Worm (Caenorhabditis elegans) whole organism, early embryonic: Measurements from ENCODE around the gene lact-9.

Experiments
- B0310.2 ChIP-seq: sonication (generic microtip); optimal IDR thresholded peaks from 2 replicates; lab custom pipeline; 2016; ENCODE audit warnings: mild to moderate bottlenecking, missing genetic modification characterization, missing compliant biosample characterization
- F13C5.2 ChIP-seq: sonication (generic microtip); optimal IDR thresholded peaks from 2 replicates; lab custom pipeline; 2017; ENCODE audit warnings: mild to moderate bottlenecking, missing genetic modification characterization, inconsistent platforms, missing compliant biosample characterization
- aly-1 ChIP-seq: sonication (generic microtip); optimal IDR thresholded peaks from 2 replicates; lab custom pipeline; 2016; ENCODE audit warnings: missing genetic modification characterization, missing compliant biosample characterization
- ama-1 ChIP-seq: fragments of 150-350 bp; optimal IDR thresholded peaks from 2 replicates; lab custom pipeline; 2014
- ceh-13 ChIP-seq: fragments of 200-800 bp; sonication (Bioruptor generic); optimal IDR thresholded peaks from 2 replicates; lab custom pipeline; 2018; ENCODE audit warnings: mild to moderate bottlenecking, missing genetic modification characterization, missing compliant biosample characterization
- ceh-36 ChIP-seq: sonication (generic microtip); optimal IDR thresholded peaks from 2 replicates; lab custom pipeline; 2016; ENCODE audit warnings: missing genetic modification characterization, inconsistent platforms, missing compliant biosample characterization
- ets-7 ChIP-seq: sonication (generic microtip); optimal IDR thresholded peaks from 2 replicates; lab custom pipeline; 2016; ENCODE audit warnings: missing genotype, missing genetic modification characterization, missing compliant biosample characterization
- flt-1 ChIP-seq: fragments of 200-800 bp; sonication (Bioruptor generic); IDR thresholded peaks from 2 replicates; pipeline ENCODE4 v1.3.6; 2022; ENCODE audit warnings: missing genetic modification characterization, missing compliant biosample characterization
- hmbx-1 ChIP-seq: sonication (generic microtip); optimal IDR thresholded peaks from 2 replicates; lab custom pipeline; 2016; ENCODE audit warnings: mild to moderate bottlenecking, missing genetic modification characterization, missing compliant biosample characterization
- hmg-4 ChIP-seq: fragments of 200-800 bp; sonication (Bioruptor generic); optimal IDR thresholded peaks from 2 replicates; lab custom pipeline; 2018; ENCODE audit warnings: mild to moderate bottlenecking, missing genetic modification characterization, missing compliant biosample characterization
- hnd-1 ChIP-seq: sonication (generic microtip); optimal IDR thresholded peaks from 2 replicates; lab custom pipeline; 2016; ENCODE audit warnings: missing genetic modification characterization, missing compliant biosample characterization
- pes-1 ChIP-seq: fragments of 200-800 bp; sonication (Bioruptor generic); IDR thresholded peaks from 2 replicates; pipeline ENCODE4 v1.3.6; 2022; ENCODE audit warnings: missing genetic modification reagents, missing genetic modification characterization, missing compliant biosample characterization
- scrt-1 ChIP-seq: fragments of 200-800 bp; sonication (Bioruptor generic); IDR thresholded peaks from 2 replicates; pipeline ENCODE4 v1.3.6; 2022; ENCODE audit warnings: missing genetic modification characterization, missing compliant biosample characterization
- sea-1 ChIP-seq: fragments of 200-800 bp; sonication (Bioruptor generic); conservative IDR thresholded peaks from 2 replicates; pipeline ENCODE4 v1.3.6; 2022; ENCODE audit warnings: missing genetic modification characterization, missing compliant biosample characterization
- tbx-11 ChIP-seq: fragments of 200-800 bp; sonication (Bioruptor generic); IDR thresholded peaks from 2 replicates; pipeline ENCODE4 v1.3.6; 2022; ENCODE audit warnings: missing genetic modification characterization, missing compliant biosample characterization
- tbx-37 ChIP-seq: fragments of 200-800 bp; sonication (Bioruptor generic); conservative IDR thresholded peaks from 2 replicates; pipeline ENCODE4 v1.3.6; 2022; ENCODE audit warnings: missing genetic modification reagents, missing genetic modification characterization, missing compliant biosample characterization
- tra-4 ChIP-seq: sonication (generic microtip); optimal IDR thresholded peaks from 2 replicates; lab custom pipeline; 2017; ENCODE audit warnings: missing genetic modification characterization, missing compliant biosample characterization

lact-9 gene

ce11 chrIV:13795249-13795909 is 9.9 kb upstream of the lact-9 start:
- TF ChIP-seq hmbx-1 (tag; lab: Kevin White, UChicago) = no peak
- no peak for TF ChIP-seq tra-4
- TF ChIP-seq B0310.2 (tag; lab: Kevin White, UChicago) = no peak
- TF ChIP-seq ceh-13 = no peak
- peak; percentile 43 for TF ChIP-seq ama-1
- no peak for TF ChIP-seq hmg-4 (GFP tag; lab: Kevin White, UChicago)

- TF ChIP-seq ceh-36 (tag; lab: Kevin White, UChicago) (no peak), hmg-4 (GFP tag; lab: Kevin White, UChicago) (no peak), F13C5.2 (tag; lab: Kevin White, UChicago) (peak; percentile 84), tbx-11 (GFP tag; lab: Robert Waterston, UW) (0 out of 2 replicates have a peak, but pooled peaks have one; percentile 40), hmbx-1 (tag; lab: Kevin White, UChicago) (no peak), flt-1 (GFP tag; lab: Robert Waterston, UW) (0 out of 2 replicates have a peak, but pooled peaks have one; percentile 22), B0310.2 (tag; lab: Kevin White, UChicago) (no peak), tra-4 (no peak), sea-1 (GFP tag; lab: Robert Waterston, UW) (no peak), hnd-1 (no peak), pes-1 (GFP tag; lab: Robert Waterston, UW) (0 out of 2 replicates have a peak, but pooled peaks have one; percentile 47), aly-1 (tag; lab: Kevin White, UChicago) (no peak)
These were observed 3.2 kb upstream of the lact-9 start, which contains the start of the genes sas-6 and Y45F10D.7 for ce11 chrIV:13788652-13789051. sas-6 (minus strand) TSS chrIV:13788731. Y45F10D.7 (plus strand) TSS chrIV:13788907.

- TF ChIP-seq F13C5.2 (tag; lab: Kevin White, UChicago) (no peak), tra-4 (no peak), B0310.2 (tag; lab: Kevin White, UChicago) (no peak), ceh-13 (no peak), pes-1 (GFP tag; lab: Robert Waterston, UW) (no peak), ama-1 (no peak), tbx-11 (GFP tag; lab: Robert Waterston, UW) (no peak)
These were observed 1.2 kb upstream of the lact-9 start, which contains the start of gene icap-1 for ce11 chrIV:13786690-13787089. icap-1 (minus strand) TSS chrIV:13786961.

- TF ChIP-seq tbx-37 (GFP tag; lab: Robert Waterston, UW) (no peak), hnd-1 (no peak)
These were observed 671 bp downstream of the lact-9 start for ce11 chrIV:13784774-13785173.

- no peak for TF ChIP-seq flt-1 (GFP tag; lab: Robert Waterston, UW)
- TF ChIP-seq ama-1 = no peak
These were observed 2.0 kb downstream of the lact-9 start, which contains the start of gene iscu-1 for ce11 chrIV:13783237-13784012. iscu-1 (plus strand) TSS chrIV:13783962.

- TF ChIP-seq ama-1 (no peak), aly-1 (tag; lab: Kevin White, UChicago) (no peak), hnd-1 (no peak), tbx-37 (GFP tag; lab: Robert Waterston, UW) (no peak), B0310.2 (tag; lab: Kevin White, UChicago) (no peak), sea-1 (GFP tag; lab: Robert Waterston, UW) (no peak), tbx-11 (GFP tag; lab: Robert Waterston, UW) (no peak), tra-4 (no peak), hmg-4 (GFP tag; lab: Kevin White, UChicago) (no peak), scrt-1 (no peak), pes-1 (GFP tag; lab: Robert Waterston, UW) (no peak), flt-1 (GFP tag; lab: Robert Waterston, UW) (no peak), ceh-36 (tag; lab: Kevin White, UChicago) (no peak), F13C5.2 (tag; lab: Kevin White, UChicago) (no peak), ets-7 (no peak), ceh-13 (no peak), hmbx-1 (tag; lab: Kevin White, UChicago) (no peak)
These were observed 3.1 kb downstream of the lact-9 start for ce11 chrIV:13782319-13782718.

- TF ChIP-seq ceh-13 (no peak), hmbx-1 (tag; lab: Kevin White, UChicago) (no peak), tra-4 (no peak), flt-1 (GFP tag; lab: Robert Waterston, UW) (no peak), scrt-1 (no peak)
These were observed 6.7 kb downstream of the lact-9 start, which contains the start of gene gly-10 for ce11 chrIV:13778710-13779109. gly-10 (plus strand) TSS chrIV:13779096.

- TF ChIP-seq hmg-4 (GFP tag; lab: Kevin White, UChicago) (no peak), F13C5.2 (tag; lab: Kevin White, UChicago) (peak; percentile 22), hnd-1 (no peak), B0310.2 (tag; lab: Kevin White, UChicago) (no peak)
These were observed 8.0 kb downstream of the lact-9 start, which contains the start of gene rpl-18 for ce11 chrIV:13777480-13777879. rpl-18 (plus strand) TSS chrIV:13777865.
